Worm (Caenorhabditis elegans) whole organism, early embryonic: Measurements from ENCODE around the gene C05C12.4.
"Not testable (repeated sequence)": the region's sequence is repeated elsewhere in the genome, so short reads cannot be mapped to it uniquely, and the experiment has no call there.

ENCODE experiments used
- F13C5.2 ChIP-seq: sonication (generic microtip); optimal IDR thresholded peaks from 2 replicates; lab custom pipeline; 2017; ENCODE audit warnings: mild to moderate bottlenecking, missing genetic modification characterization, inconsistent platforms, missing compliant biosample characterization
- ama-1 ChIP-seq: fragments of 150-350 bp; optimal IDR thresholded peaks from 2 replicates; lab custom pipeline; 2014
- flt-1 ChIP-seq: fragments of 200-800 bp; sonication (Bioruptor generic); IDR thresholded peaks from 2 replicates; pipeline ENCODE4 v1.3.6; 2022; ENCODE audit warnings: missing genetic modification characterization, missing compliant biosample characterization
- hmbx-1 ChIP-seq: sonication (generic microtip); optimal IDR thresholded peaks from 2 replicates; lab custom pipeline; 2016; ENCODE audit warnings: mild to moderate bottlenecking, missing genetic modification characterization, missing compliant biosample characterization
- pes-1 ChIP-seq: fragments of 200-800 bp; sonication (Bioruptor generic); IDR thresholded peaks from 2 replicates; pipeline ENCODE4 v1.3.6; 2022; ENCODE audit warnings: missing genetic modification reagents, missing genetic modification characterization, missing compliant biosample characterization
- scrt-1 ChIP-seq: fragments of 200-800 bp; sonication (Bioruptor generic); IDR thresholded peaks from 2 replicates; pipeline ENCODE4 v1.3.6; 2022; ENCODE audit warnings: missing genetic modification characterization, missing compliant biosample characterization
- sea-1 ChIP-seq: fragments of 200-800 bp; sonication (Bioruptor generic); conservative IDR thresholded peaks from 2 replicates; pipeline ENCODE4 v1.3.6; 2022; ENCODE audit warnings: missing genetic modification characterization, missing compliant biosample characterization
- tbx-11 ChIP-seq: fragments of 200-800 bp; sonication (Bioruptor generic); IDR thresholded peaks from 2 replicates; pipeline ENCODE4 v1.3.6; 2022; ENCODE audit warnings: missing genetic modification characterization, missing compliant biosample characterization
- tbx-37 ChIP-seq: fragments of 200-800 bp; sonication (Bioruptor generic); conservative IDR thresholded peaks from 2 replicates; pipeline ENCODE4 v1.3.6; 2022; ENCODE audit warnings: missing genetic modification reagents, missing genetic modification characterization, missing compliant biosample characterization

C05C12.4 gene

ce11 chrIV:11202389-11202788 lies 45.5 kb downstream of the C05C12.4 start, which contains the start of gene R07H5.11:
R07H5.11 (plus strand) TSS chrIV:11202768.
- not testable (repeated sequence) for TF ChIP-seq hmbx-1 (tag; lab: Kevin White, UChicago); sea-1 (GFP tag; lab: Robert Waterston, UW); tbx-37 (GFP tag; lab: Robert Waterston, UW)

- not testable (repeated sequence) for TF ChIP-seq ama-1 (lab: Kevin White, UChicago); F13C5.2; pes-1 (GFP tag; lab: Robert Waterston, UW)
Observed at ce11 chrIV:11198983-11199382, 48.9 kb downstream of the C05C12.4 start, which contains the start of gene R07H5.16. R07H5.16 (plus strand) TSS chrIV:11199330.

ce11 chrIV:11196866-11197265 lies 51.0 kb downstream of the C05C12.4 start:
- peak; percentile 78 for TF ChIP-seq scrt-1 (GFP tag; lab: Robert Waterston, UW)
- TF ChIP-seq tbx-11 (GFP tag; lab: Robert Waterston, UW) = peak; percentile 74
- peak; percentile 70; the same call in 1 of the 2 replicates for TF ChIP-seq tbx-37 (GFP tag; lab: Robert Waterston, UW)
- TF ChIP-seq flt-1 (GFP tag; lab: Robert Waterston, UW) = peak; percentile 83
- peak; percentile 77; the same call in 1 of the 2 replicates for TF ChIP-seq sea-1 (GFP tag; lab: Robert Waterston, UW)
